Fruit fly (Drosophila melanogaster) whole organism, wandering third instar larva: ENCODE data around the gene Alg14.

ENCODE experiments used
- Abd-B ChIP-seq: fragments of >200 bp; optimal IDR thresholded peaks from 2 replicates; lab custom pipeline; 2017; ENCODE audit warnings: missing biosample characterization, missing genetic modification characterization
- CG32264 ChIP-seq: fragments of 200-800 bp; sonication (Bioruptor generic); optimal IDR thresholded peaks from 2 replicates; lab custom pipeline; 2016; ENCODE audit warnings: missing biosample characterization, missing genetic modification characterization
- CG9705 ChIP-seq: fragments of 200-800 bp; sonication (Bioruptor generic); optimal IDR thresholded peaks from 2 replicates; lab custom pipeline; 2018; ENCODE audit warnings: missing biosample characterization, mild to moderate bottlenecking, missing genetic modification characterization
- CrebA ChIP-seq: fragments of 200-800 bp; sonication (Bioruptor generic); optimal IDR thresholded peaks from 2 replicates; lab custom pipeline; 2016; ENCODE audit warnings: missing biosample characterization, mild to moderate bottlenecking, missing genetic modification characterization, borderline replicate concordance
- Dfd ChIP-seq: fragments of >200 bp; optimal IDR thresholded peaks from 2 replicates; lab custom pipeline; 2017; ENCODE audit warnings: missing biosample characterization, missing genetic modification characterization
- Dif ChIP-seq: fragments of 200-275, 200-300 bp; sonication (Bioruptor generic); optimal IDR thresholded peaks from 2 replicates; lab custom pipeline; 2018; ENCODE audit warnings: missing biosample characterization, missing genetic modification characterization; ENCODE audit not compliant: partially characterized antibody
- GATAd ChIP-seq: sonication (Bioruptor generic); optimal IDR thresholded peaks from 2 replicates; lab custom pipeline; 2016; ENCODE audit warnings: missing biosample characterization, missing genetic modification characterization
- HLH106 ChIP-seq: fragments of 200-800 bp; optimal IDR thresholded peaks from 3 replicates; lab custom pipeline; 2019; ENCODE audit warnings: missing biosample characterization, mild to moderate bottlenecking, missing genetic modification characterization, moderate library complexity
- Hnf4 ChIP-seq: fragments of 200-800 bp; sonication (Bioruptor generic); optimal IDR thresholded peaks from 2 replicates; lab custom pipeline; 2016; ENCODE audit warnings: missing biosample characterization, mild to moderate bottlenecking, missing genetic modification characterization
- Hr78 ChIP-seq: fragments of >200 bp; optimal IDR thresholded peaks from 2 replicates; lab custom pipeline; 2017; ENCODE audit warnings: missing biosample characterization, missing genetic modification characterization
- Hr83 ChIP-seq: fragments of 200-300 bp; sonication (Bioruptor generic); optimal IDR thresholded peaks from 2 replicates; lab custom pipeline; 2016; ENCODE audit warnings: missing biosample characterization, mild to moderate bottlenecking, missing genetic modification characterization, moderate library complexity; ENCODE audit not compliant: poor library complexity, severe bottlenecking
- Jra ChIP-seq: sonication (Bioruptor generic); optimal IDR thresholded peaks from 2 replicates; lab custom pipeline; 2016; ENCODE audit warnings: missing biosample characterization, missing genetic modification characterization
- Mio ChIP-seq: sonication (Bioruptor generic); optimal IDR thresholded peaks from 2 replicates; lab custom pipeline; 2016; ENCODE audit warnings: missing biosample characterization, missing genetic modification characterization
- Myc ChIP-seq: fragments of >200 bp; optimal IDR thresholded peaks from 2 replicates; lab custom pipeline; 2017
- N ChIP-seq: fragments of >200 bp; optimal IDR thresholded peaks from 2 replicates; lab custom pipeline; 2018; ENCODE audit warnings: missing biosample characterization, missing external identifiers, missing genetic modification characterization
- OdsH ChIP-seq: fragments of 200-800 bp; sonication (Bioruptor generic); optimal IDR thresholded peaks from 2 replicates; lab custom pipeline; 2016; ENCODE audit warnings: missing biosample characterization, mild to moderate bottlenecking, missing genetic modification characterization
- Rel ChIP-seq, 2 experiments: fragments of 200-800 bp; sonication (Bioruptor generic) in 1 of 2; optimal IDR thresholded peaks; 2 replicates in 1 of 2; 3 replicates in 1 of 2; lab custom pipeline; 2016 to 2019; ENCODE audit warnings: mild to moderate bottlenecking in 2 of 2, missing biosample characterization in 2 of 2, missing genetic modification characterization in 2 of 2, moderate library complexity in 1 of 2
- Sp1 ChIP-seq: fragments of 200-800 bp; sonication (Bioruptor generic); optimal IDR thresholded peaks from 3 replicates; lab custom pipeline; 2019; ENCODE audit warnings: missing biosample characterization, mild to moderate bottlenecking, missing genetic modification characterization, moderate library complexity
- Vsx2 ChIP-seq: fragments of 200-300, 225-300 bp; sonication (Bioruptor generic); optimal IDR thresholded peaks from 2 replicates; lab custom pipeline; 2018; ENCODE audit warnings: missing biosample characterization, missing genetic modification characterization; ENCODE audit not compliant: partially characterized antibody
- br ChIP-seq: fragments of 200-800 bp; sonication (Bioruptor generic); optimal IDR thresholded peaks from 2 replicates; lab custom pipeline; 2016; ENCODE audit warnings: missing biosample characterization, missing genetic modification characterization
- brk ChIP-seq: fragments of 200-800 bp; sonication (Bioruptor generic); optimal IDR thresholded peaks from 2 replicates; lab custom pipeline; 2016; ENCODE audit warnings: missing biosample characterization, mild to moderate bottlenecking, missing genetic modification characterization
- dl ChIP-seq, 2 experiments: fragments of 175-275, 200-275 bp in 1 of 2; fragments of 200-275 bp in 1 of 2; sonication (Bioruptor generic); optimal IDR thresholded peaks; lab custom pipeline; 2018; ENCODE audit warnings: mild to moderate bottlenecking in 2 of 2, missing biosample characterization in 2 of 2, missing genetic modification characterization in 2 of 2, moderate library complexity in 2 of 2; ENCODE audit not compliant: partially characterized antibody in 2 of 2, insufficient read depth in 1 of 2
- dmrt93B ChIP-seq: fragments of 200-800 bp; sonication (Bioruptor generic); optimal IDR thresholded peaks from 2 replicates; lab custom pipeline; 2018; ENCODE audit warnings: missing biosample characterization, mild to moderate bottlenecking, missing genetic modification characterization
- dsf ChIP-seq: sonication (Bioruptor generic); optimal IDR thresholded peaks from 2 replicates; lab custom pipeline; 2016; ENCODE audit warnings: missing biosample characterization, missing genetic modification characterization, borderline replicate concordance
- ey ChIP-seq: fragments of 200-800 bp; sonication (Bioruptor generic); optimal IDR thresholded peaks from 2 replicates; lab custom pipeline; 2016; ENCODE audit warnings: missing biosample characterization, missing genetic modification characterization
- foxo ChIP-seq, 2 experiments: fragments of 200-800 bp; sonication (Bioruptor generic); optimal IDR thresholded peaks; 2 replicates in 1 of 2; 3 replicates in 1 of 2; lab custom pipeline; 2016 to 2017; ENCODE audit warnings: missing biosample characterization in 2 of 2, missing genetic modification characterization in 2 of 2
- fru ChIP-seq: fragments of 200-800 bp; sonication (Bioruptor generic); optimal IDR thresholded peaks from 3 replicates; lab custom pipeline; 2016; ENCODE audit warnings: missing biosample characterization, mild to moderate bottlenecking, missing genetic modification characterization
- h ChIP-seq: fragments of 200-800 bp; sonication (Bioruptor generic); optimal IDR thresholded peaks from 3 replicates; lab custom pipeline; 2016; ENCODE audit warnings: missing biosample characterization, mild to moderate bottlenecking, missing genetic modification characterization
- jim ChIP-seq: fragments of 175-275, 200-325 bp; sonication (Bioruptor generic); optimal IDR thresholded peaks from 2 replicates; lab custom pipeline; 2016; ENCODE audit warnings: missing biosample characterization, mild to moderate bottlenecking, missing genetic modification characterization
- lola ChIP-seq: fragments of >200 bp; optimal IDR thresholded peaks from 2 replicates; lab custom pipeline; 2017; ENCODE audit warnings: missing biosample characterization, missing genetic modification characterization
- pan ChIP-seq: fragments of >200 bp; optimal IDR thresholded peaks from 2 replicates; lab custom pipeline; 2017
- psq ChIP-seq: fragments of 200-800 bp; sonication (Bioruptor generic); optimal IDR thresholded peaks from 3 replicates; lab custom pipeline; 2017; ENCODE audit warnings: missing biosample characterization, mild to moderate bottlenecking, missing genetic modification characterization, moderate library complexity
- rgr ChIP-seq: fragments of 200-800 bp; sonication (Bioruptor generic); optimal IDR thresholded peaks from 3 replicates; lab custom pipeline; 2016; ENCODE audit warnings: missing biosample characterization, mild to moderate bottlenecking, missing genetic modification characterization
- sage ChIP-seq: fragments of 200-800 bp; sonication (Bioruptor generic); optimal IDR thresholded peaks from 2 replicates; lab custom pipeline; 2016; ENCODE audit warnings: missing biosample characterization, mild to moderate bottlenecking, missing genetic modification characterization
- sv ChIP-seq: fragments of 200-800 bp; sonication (Bioruptor generic); optimal IDR thresholded peaks from 3 replicates; lab custom pipeline; 2016; ENCODE audit warnings: missing biosample characterization, missing genetic modification characterization
- tai ChIP-seq: sonication (Bioruptor generic); optimal IDR thresholded peaks from 2 replicates; lab custom pipeline; 2016; ENCODE audit warnings: missing biosample characterization, missing genetic modification characterization
- usp ChIP-seq: fragments of >200 bp; optimal IDR thresholded peaks from 2 replicates; lab custom pipeline; 2017; ENCODE audit warnings: missing biosample characterization, missing genetic modification characterization
- woc ChIP-seq: sonication (Bioruptor generic); optimal IDR thresholded peaks from 2 replicates; lab custom pipeline; 2016; ENCODE audit warnings: missing biosample characterization, mild to moderate bottlenecking, missing genetic modification characterization

Gene Alg14

dm6 chrX:15501706-15502267 is 29.8 kb downstream of the Alg14 start:
- no peak for TF ChIP-seq HLH106 (tag; lab: Kevin White, UChicago)
- TF ChIP-seq dl (GFP tag; optimal IDR thresholded peaks at IDR 0.05; lab: Kevin White, UChicago; ENCODE audit: insufficient read depth in 1 of 2, partially characterized antibody in 2 of 2): peak in 1 of 2 experiments; percentile 39
- no peak for TF ChIP-seq Dfd (GFP tag; lab: Kevin White, UChicago)
- TF ChIP-seq rgr (GFP tag; lab: Kevin White, UChicago): peak; percentile 25
- no peak for TF ChIP-seq jim (GFP tag; lab: Kevin White, UChicago)
- TF ChIP-seq Hr83 (GFP tag; lab: Kevin White, UChicago): peak; percentile 75
- no peak for TF ChIP-seq woc (GFP tag; lab: Kevin White, UChicago)
- TF ChIP-seq psq (GFP tag; lab: Kevin White, UChicago): peak; percentile 45
- TF ChIP-seq h (GFP tag; lab: Kevin White, UChicago): no peak
- no peak for TF ChIP-seq Sp1 (GFP tag; lab: Kevin White, UChicago)

dm6 chrX:15502864-15503263 is 30.9 kb downstream of the Alg14 start:
- TF ChIP-seq h (GFP tag; lab: Kevin White, UChicago) (no peak), Rel (GFP tag; optimal IDR thresholded peaks at IDR 0.05; lab: Kevin White, UChicago) (no peak), Rel (tag; optimal IDR thresholded peaks at IDR 0.05; lab: Kevin White, UChicago) (peak; percentile 48), GATAd (GFP tag; lab: Kevin White, UChicago) (no peak)

- TF ChIP-seq Hr83 (GFP tag; lab: Kevin White, UChicago): no peak
- TF ChIP-seq CG32264 (GFP tag; lab: Kevin White, UChicago): no peak
- TF ChIP-seq N (GFP tag; lab: Kevin White, UChicago): peak; percentile 9
- peak; percentile 10 for TF ChIP-seq sage (GFP tag; lab: Kevin White, UChicago)
- TF ChIP-seq woc (GFP tag; lab: Kevin White, UChicago): no peak
- TF ChIP-seq HLH106 (tag; lab: Kevin White, UChicago): no peak
- TF ChIP-seq Sp1 (GFP tag; lab: Kevin White, UChicago): peak; percentile 0
- no peak for TF ChIP-seq Hr78
- peak; percentile 50 for TF ChIP-seq OdsH (GFP tag; lab: Kevin White, UChicago)
- no peak for TF ChIP-seq lola (GFP tag; lab: Kevin White, UChicago)
- TF ChIP-seq foxo (GFP tag; optimal IDR thresholded peaks at IDR 0.05; lab: Kevin White, UChicago): peak in 1 of 2 experiments; percentile 68
- TF ChIP-seq Rel (GFP tag; optimal IDR thresholded peaks at IDR 0.05; lab: Kevin White, UChicago): no peak
- TF ChIP-seq Rel (tag; optimal IDR thresholded peaks at IDR 0.05; lab: Kevin White, UChicago): no peak
- no peak for TF ChIP-seq CrebA (GFP tag; lab: Kevin White, UChicago)
- TF ChIP-seq tai: no peak
- no peak for TF ChIP-seq Dif
- no peak for TF ChIP-seq pan (lab: Kevin White, UChicago)
- no peak for TF ChIP-seq Jra
- peak; percentile 75 for TF ChIP-seq h (GFP tag; lab: Kevin White, UChicago)
- TF ChIP-seq rgr (GFP tag; lab: Kevin White, UChicago): peak; percentile 52
- no peak for TF ChIP-seq dl (GFP tag; optimal IDR thresholded peaks at IDR 0.05; lab: Kevin White, UChicago; ENCODE audit: insufficient read depth in 1 of 2, partially characterized antibody in 2 of 2)
- TF ChIP-seq GATAd (GFP tag; lab: Kevin White, UChicago): no peak
- no peak for TF ChIP-seq CG9705 (GFP tag; lab: Kevin White, UChicago)
- TF ChIP-seq jim (GFP tag; lab: Kevin White, UChicago): no peak
- no peak for TF ChIP-seq usp
- no peak for TF ChIP-seq dsf (GFP tag; lab: Kevin White, UChicago)
- no peak for TF ChIP-seq Vsx2 (GFP tag; lab: Kevin White, UChicago)
- TF ChIP-seq Hnf4 (GFP tag; lab: Kevin White, UChicago): no peak
- TF ChIP-seq fru: peak; percentile 41
- TF ChIP-seq sv (GFP tag; lab: Kevin White, UChicago): no peak
- no peak for TF ChIP-seq Abd-B (GFP tag; lab: Kevin White, UChicago)
- TF ChIP-seq ey: peak; percentile 57
- peak; percentile 35 for TF ChIP-seq br (GFP tag; lab: Kevin White, UChicago)
- no peak for TF ChIP-seq dmrt93B (GFP tag; lab: Kevin White, UChicago)
- peak; percentile 48 for TF ChIP-seq psq (GFP tag; lab: Kevin White, UChicago)
- TF ChIP-seq brk (GFP tag; lab: Kevin White, UChicago): no peak
- TF ChIP-seq Dfd (GFP tag; lab: Kevin White, UChicago): no peak
- peak; percentile 22 for TF ChIP-seq Myc
- TF ChIP-seq Mio (GFP tag; lab: Kevin White, UChicago): no peak
These were observed 39.4 kb downstream of the Alg14 start for dm6 chrX:15511399-15511798.
